Fruit fly (Drosophila melanogaster) whole organism, embryonic: ENCODE results near the gene stck.

Experiments used
- Adf1 ChIP-seq: fragments of 200-800 bp; sonication (Bioruptor generic); IDR thresholded peaks from 2 replicates; pipeline ENCODE4 v1.3.6; 2022; ENCODE audit warnings: missing biosample characterization, missing genetic modification characterization
- Aef1 ChIP-seq: fragments of 200-800 bp; sonication (Bioruptor generic); IDR thresholded peaks from 3 replicates; pipeline ENCODE4 v1.3.6; 2022; ENCODE audit warnings: missing biosample characterization, missing genetic modification characterization
- Atf6 ChIP-seq: fragments of 200-800 bp; sonication (Bioruptor generic); IDR thresholded peaks from 2 replicates; pipeline ENCODE4 v1.3.6; 2022; ENCODE audit warnings: missing biosample characterization, missing genetic modification characterization
- CG10209 ChIP-seq: fragments of 200-800 bp; sonication (Bioruptor generic); optimal IDR thresholded peaks from 3 replicates; lab custom pipeline; 2017; ENCODE audit warnings: missing biosample characterization, mild to moderate bottlenecking, missing genetic modification characterization, missing genetic modification reagents
- CG10321 ChIP-seq: fragments of 200-800 bp; sonication (Bioruptor generic); IDR thresholded peaks from 2 replicates; pipeline ENCODE4 v1.3.6; 2022; ENCODE audit warnings: missing biosample characterization, missing genetic modification characterization
- CG11247 ChIP-seq: fragments of 200-800 bp; sonication (Bioruptor generic); IDR thresholded peaks from 2 replicates; pipeline ENCODE4 v1.3.6; 2022; ENCODE audit warnings: missing biosample characterization, missing genetic modification characterization
- CG11456 ChIP-seq: fragments of 200-800 bp; sonication (Bioruptor generic); IDR thresholded peaks from 3 replicates; pipeline ENCODE4 v1.3.6; 2022; ENCODE audit warnings: missing biosample characterization, missing genetic modification characterization
- CG15514 ChIP-seq: fragments of 200-800 bp; sonication (Bioruptor generic); optimal IDR thresholded peaks from 3 replicates; lab custom pipeline; 2017; ENCODE audit warnings: missing biosample characterization, missing genetic modification characterization, mild to moderate bottlenecking, moderate library complexity, missing genetic modification reagents
- CG15601 ChIP-seq: fragments of 200-800 bp; sonication (Bioruptor generic); optimal IDR thresholded peaks from 3 replicates; lab custom pipeline; 2019; ENCODE audit warnings: missing biosample characterization, mild to moderate bottlenecking, missing genetic modification characterization, moderate library complexity
- CG17359 ChIP-seq: fragments of 200-800 bp; sonication (Bioruptor generic); optimal IDR thresholded peaks from 3 replicates; lab custom pipeline; 2018; ENCODE audit warnings: missing biosample characterization, mild to moderate bottlenecking, missing genetic modification characterization, moderate library complexity
- CG18599 ChIP-seq: fragments of 200-800 bp; sonication (Bioruptor generic); optimal IDR thresholded peaks from 3 replicates; lab custom pipeline; 2017; ENCODE audit warnings: missing biosample characterization, missing genetic modification characterization, mild to moderate bottlenecking, moderate library complexity, missing genetic modification reagents
- CG2129 ChIP-seq: fragments of 200-800 bp; sonication (Bioruptor generic); IDR thresholded peaks from 2 replicates; pipeline ENCODE4 v1.3.6; 2022; ENCODE audit warnings: missing biosample characterization, missing genetic modification characterization; ENCODE audit not compliant: partially characterized antibody
- CG3065 ChIP-seq: fragments of 200-800 bp; sonication (Bioruptor generic); optimal IDR thresholded peaks from 2 replicates; lab custom pipeline; 2016; ENCODE audit warnings: missing biosample characterization, missing genetic modification characterization
- CG4328 ChIP-seq: fragments of 200-800 bp; sonication (Bioruptor generic); optimal IDR thresholded peaks from 3 replicates; lab custom pipeline; 2017; ENCODE audit warnings: missing biosample characterization, missing genetic modification reagents, missing genetic modification characterization
- CG4404 ChIP-seq: fragments of 200-800 bp; sonication (Bioruptor generic); IDR thresholded peaks from 2 replicates; pipeline ENCODE4 v1.3.6; 2022; ENCODE audit warnings: missing biosample characterization, missing genetic modification characterization
- CG5953 ChIP-seq: fragments of 200-800 bp; sonication (Bioruptor generic); IDR thresholded peaks from 2 replicates; pipeline ENCODE4 v1.3.6; 2022; ENCODE audit warnings: missing biosample characterization, missing genetic modification characterization
- CG6791 ChIP-seq: fragments of 200-800 bp; sonication (Bioruptor generic); IDR thresholded peaks from 3 replicates; pipeline ENCODE4 v1.3.6; 2022; ENCODE audit warnings: missing biosample characterization, missing genetic modification characterization; ENCODE audit not compliant: partially characterized antibody
- CG6854 ChIP-seq: fragments of 200-800 bp; sonication (Bioruptor generic); optimal IDR thresholded peaks from 3 replicates; lab custom pipeline; 2017; ENCODE audit warnings: missing biosample characterization, mild to moderate bottlenecking, missing genetic modification characterization
- CG7372 ChIP-seq: fragments of 200-800 bp; sonication (Bioruptor generic); IDR thresholded peaks from 2 replicates; pipeline ENCODE4 v1.3.6; 2022; ENCODE audit warnings: missing biosample characterization, missing genetic modification characterization
- CG9215 ChIP-seq: fragments of 200-800 bp; sonication (Bioruptor generic); IDR thresholded peaks from 2 replicates; pipeline ENCODE4 v1.3.6; 2022; ENCODE audit warnings: missing biosample characterization, missing genetic modification characterization
- CG9876 ChIP-seq: fragments of 200-800 bp; sonication (Bioruptor generic); optimal IDR thresholded peaks from 2 replicates; lab custom pipeline; 2016; ENCODE audit warnings: missing biosample characterization, missing genetic modification characterization
- D19A ChIP-seq: fragments of 200-800 bp; optimal IDR thresholded peaks from 3 replicates; lab custom pipeline; 2019; ENCODE audit warnings: missing biosample characterization, mild to moderate bottlenecking, missing genetic modification characterization, moderate library complexity
- Dad ChIP-seq: fragments of 200-800 bp; sonication (Bioruptor generic); optimal IDR thresholded peaks from 3 replicates; lab custom pipeline; 2016; ENCODE audit warnings: missing biosample characterization, missing genetic modification characterization
- Dp ChIP-seq: fragments of 200-800 bp; sonication (Bioruptor generic); optimal IDR thresholded peaks from 2 replicates; lab custom pipeline; 2018; ENCODE audit warnings: missing biosample characterization, mild to moderate bottlenecking, missing genetic modification characterization, moderate library complexity
- Fer1 ChIP-seq: fragments of 200-800 bp; sonication (Bioruptor generic); optimal IDR thresholded peaks from 2 replicates; lab custom pipeline; 2017; ENCODE audit warnings: missing biosample characterization, mild to moderate bottlenecking, missing genetic modification characterization
- GATAe ChIP-seq: fragments of 200-800 bp; sonication (Bioruptor generic); conservative IDR thresholded peaks from 2 replicates; pipeline ENCODE4 v1.3.6; 2022; ENCODE audit warnings: missing biosample characterization, missing genetic modification characterization
- HLH4C ChIP-seq: fragments of 200-800 bp; sonication (Bioruptor generic); IDR thresholded peaks from 3 replicates; pipeline ENCODE4 v1.3.6; 2022; ENCODE audit warnings: missing biosample characterization, missing genetic modification characterization; ENCODE audit not compliant: partially characterized antibody
- MBD-R2 ChIP-seq: fragments of 200-800 bp; sonication (Bioruptor generic); IDR thresholded peaks from 2 replicates; pipeline ENCODE4 v1.3.6; 2022; ENCODE audit warnings: missing biosample characterization, missing genetic modification characterization
- Poxn ChIP-seq: fragments of 200-800 bp; sonication (Bioruptor generic); IDR thresholded peaks from 2 replicates; pipeline ENCODE4 v1.3.6; 2022; ENCODE audit warnings: missing biosample characterization, missing genetic modification characterization
- Ptx1 ChIP-seq: fragments of 200-800 bp; sonication (Bioruptor generic); IDR thresholded peaks from 2 replicates; pipeline ENCODE4 v1.3.6; 2022; ENCODE audit warnings: missing biosample characterization, missing genetic modification characterization
- Tbp ChIP-seq: fragments of >200 bp; optimal IDR thresholded peaks from 2 replicates; lab custom pipeline; 2018; ENCODE audit warnings: missing biosample characterization, missing genetic modification characterization
- YL-1 ChIP-seq: fragments of 200-800 bp; sonication (Bioruptor generic); optimal IDR thresholded peaks from 3 replicates; lab custom pipeline; 2017; ENCODE audit warnings: missing biosample characterization, mild to moderate bottlenecking, missing genetic modification characterization
- al ChIP-seq: fragments of 200-800 bp; sonication (Bioruptor generic); IDR thresholded peaks from 2 replicates; pipeline ENCODE4 v1.3.6; 2022; ENCODE audit warnings: missing biosample characterization, missing genetic modification characterization
- br ChIP-seq: fragments of >200 bp; optimal IDR thresholded peaks from 2 replicates; lab custom pipeline; 2017
- cato ChIP-seq: fragments of 200-800 bp; sonication (Bioruptor generic); optimal IDR thresholded peaks from 2 replicates; lab custom pipeline; 2016; ENCODE audit warnings: missing biosample characterization, missing genetic modification characterization, borderline replicate concordance
- chif ChIP-seq, 2 experiments: fragments of 200-800 bp; sonication (Bioruptor generic); optimal IDR thresholded peaks; 3 replicates each; lab custom pipeline; 2016; ENCODE audit warnings: missing biosample characterization in 2 of 2, missing genetic modification characterization in 2 of 2
- emc ChIP-seq: fragments of 200-800 bp; sonication (Bioruptor generic); optimal IDR thresholded peaks from 2 replicates; lab custom pipeline; 2016; ENCODE audit warnings: missing biosample characterization, missing genetic modification characterization
- eve ChIP-seq, 2 experiments: fragments of >200 bp; optimal IDR thresholded peaks; 2 replicates each; lab custom pipeline; 2017; ENCODE audit warnings: missing biosample characterization in 2 of 2, missing genetic modification characterization in 2 of 2
- fd96Cb ChIP-seq: fragments of 200-800 bp; sonication (Bioruptor generic); optimal IDR thresholded peaks from 2 replicates; lab custom pipeline; 2018; ENCODE audit warnings: missing biosample characterization, mild to moderate bottlenecking, missing genetic modification characterization, moderate library complexity
- ftz-f1 ChIP-seq: fragments of 200-800 bp; sonication (Bioruptor generic); optimal IDR thresholded peaks from 2 replicates; lab custom pipeline; 2016; ENCODE audit warnings: missing biosample characterization, missing genetic modification characterization
- ind ChIP-seq: fragments of 200-800 bp; sonication (Bioruptor generic); optimal IDR thresholded peaks from 3 replicates; lab custom pipeline; 2016; ENCODE audit warnings: missing biosample characterization, missing genetic modification characterization
- insv ChIP-seq, 2 experiments: fragments of 200-800 bp; sonication (Bioruptor generic); optimal IDR thresholded peaks; 3 replicates each; lab custom pipeline; 2016 to 2018; ENCODE audit warnings: missing biosample characterization in 2 of 2, missing genetic modification characterization in 2 of 2
- kay ChIP-seq: fragments of 200-800 bp; sonication (Bioruptor generic); optimal IDR thresholded peaks from 2 replicates; lab custom pipeline; 2016; ENCODE audit warnings: missing biosample characterization, missing genetic modification characterization
- lilli ChIP-seq: fragments of 200-800 bp; sonication (Bioruptor generic); optimal IDR thresholded peaks from 3 replicates; lab custom pipeline; 2016; ENCODE audit warnings: missing biosample characterization, missing genetic modification characterization
- luna ChIP-seq: fragments of 200-800 bp; sonication (Bioruptor generic); optimal IDR thresholded peaks from 2 replicates; lab custom pipeline; 2016; ENCODE audit warnings: missing biosample characterization, missing genetic modification characterization
- nmo ChIP-seq: fragments of 200-800 bp; sonication (Bioruptor generic); optimal IDR thresholded peaks from 2 replicates; lab custom pipeline; 2018; ENCODE audit warnings: missing biosample characterization, mild to moderate bottlenecking, missing genetic modification characterization, moderate library complexity
- prd ChIP-seq, 3 experiments: fragments of >200 bp in 2 of 3; fragments of 200-800 bp in 1 of 3; sonication (Bioruptor generic) in 1 of 3; optimal IDR thresholded peaks in 2 of 3; IDR thresholded peaks in 1 of 3; 2 replicates in 2 of 3; 3 replicates in 1 of 3; pipeline versions ENCODE4 v1.3.6 to Lab custom; 2017 to 2022; ENCODE audit warnings: missing biosample characterization in 1 of 3, missing genetic modification characterization in 1 of 3
- salm ChIP-seq: fragments of 200-800 bp; sonication (Bioruptor generic); optimal IDR thresholded peaks from 2 replicates; lab custom pipeline; 2018; ENCODE audit warnings: missing biosample characterization, mild to moderate bottlenecking, missing genetic modification characterization
- sisA ChIP-seq: fragments of 200-800 bp; sonication (Bioruptor generic); IDR thresholded peaks from 2 replicates; pipeline ENCODE4 v1.3.6; 2022; ENCODE audit warnings: missing biosample characterization, missing genetic modification characterization
- slbo ChIP-seq: fragments of 200-800 bp; sonication (Bioruptor generic); IDR thresholded peaks from 2 replicates; pipeline ENCODE4 v1.3.6; 2022; ENCODE audit warnings: missing biosample characterization, missing genetic modification characterization
- tap ChIP-seq: fragments of 200-800 bp; optimal IDR thresholded peaks from 3 replicates; lab custom pipeline; 2019; ENCODE audit warnings: missing biosample characterization, mild to moderate bottlenecking, missing genetic modification characterization, moderate library complexity

The stck gene

dm6 chr3R:8354458-8354857 is 2.3 kb upstream of the stck start (continued):
- TF ChIP-seq Ptx1 (GFP tag; lab: Robert Waterston, UW) (peak; percentile 79), Aef1 (GFP tag; lab: Robert Waterston, UW) (peak; percentile 55; the same call in 2 of the 3 replicates), kay (GFP tag; lab: Kevin White, UChicago) (no peak), al (GFP tag; lab: Robert Waterston, UW) (peak; percentile 55; the same call in 1 of the 2 replicates), Poxn (GFP tag; lab: Robert Waterston, UW) (0 out of 2 replicates have a peak, but pooled peaks have one; percentile 14), eve (GFP tag; optimal IDR thresholded peaks at IDR 0.05; lab: Kevin White, UChicago) (no peak), nmo (GFP tag; lab: Kevin White, UChicago) (peak; percentile 37), CG4328 (GFP tag; lab: Kevin White, UChicago) (no peak), Dad (GFP tag; lab: Kevin White, UChicago) (no peak), salm (tag; lab: Kevin White, UChicago) (no peak), ind (GFP tag; lab: Kevin White, UChicago) (peak; percentile 40), D19A (tag; lab: Kevin White, UChicago) (peak; percentile 25), CG5953 (peak; percentile 66), CG4404 (no peak), ftz-f1 (peak; percentile 1), CG15514 (GFP tag; lab: Kevin White, UChicago) (peak; percentile 13), MBD-R2 (GFP tag; lab: Robert Waterston, UW) (no peak; the same call in 1 of the 2 replicates), CG15601 (no peak), insv (GFP tag; optimal IDR thresholded peaks at IDR 0.05; lab: Kevin White, UChicago) (no peak), Atf6 (GFP tag; lab: Robert Waterston, UW) (peak; percentile 19; the same call in 1 of the 2 replicates), CG2129 (GFP tag; lab: Robert Waterston, UW) (no peak), lilli (peak; percentile 38), tap (tag; lab: Kevin White, UChicago) (peak; percentile 35), emc (no peak), luna (GFP tag; lab: Kevin White, UChicago) (no peak), br (no peak), CG11247 (GFP tag; lab: Robert Waterston, UW) (peak; percentile 38; the same call in 1 of the 2 replicates), prd (optimal IDR thresholded peaks at IDR 0.05; lab: Kevin White, UChicago) (no peak), prd (GFP tag; IDR thresholded peaks at IDR 0.05; lab: Robert Waterston, UW) (peak; percentile 76), sisA (GFP tag; lab: Robert Waterston, UW) (peak; percentile 68), CG3065 (GFP tag; lab: Kevin White, UChicago) (no peak), Adf1 (GFP tag; lab: Robert Waterston, UW) (no peak; the same call in 1 of the 2 replicates), CG6854 (GFP tag; lab: Kevin White, UChicago) (no peak), HLH4C (no peak), CG10209 (GFP tag; lab: Kevin White, UChicago) (peak; percentile 32), GATAe (GFP tag; lab: Robert Waterston, UW) (no peak), YL-1 (GFP tag; lab: Kevin White, UChicago) (peak; percentile 7), CG7372 (GFP tag; lab: Robert Waterston, UW) (peak; percentile 9; the same call in 1 of the 2 replicates), cato (GFP tag; lab: Kevin White, UChicago) (no peak), CG9876 (GFP tag; lab: Kevin White, UChicago) (no peak), CG18599 (peak; percentile 67), CG9215 (GFP tag; lab: Robert Waterston, UW) (peak; percentile 21; the same call in 1 of the 2 replicates), CG10321 (peak; percentile 25; the same call in 1 of the 2 replicates), chif (GFP tag; optimal IDR thresholded peaks at IDR 0.05; lab: Kevin White, UChicago) (no peak), Tbp (GFP tag; lab: Kevin White, UChicago) (no peak), Dp (no peak), fd96Cb (tag; lab: Kevin White, UChicago) (peak; percentile 44), CG6791 (no peak), CG11456 (GFP tag; lab: Robert Waterston, UW) (0 out of 3 replicates have a peak, but pooled peaks have one; percentile 56), slbo (GFP tag; lab: Robert Waterston, UW) (peak; percentile 82), CG17359 (tag; lab: Kevin White, UChicago) (peak; percentile 76), Fer1 (GFP tag; lab: Kevin White, UChicago) (peak; percentile 3)
